Fruit fly (Drosophila melanogaster) whole organism, pupa: ENCODE data around the gene RNF220.
A peak's percentile ranks its signal among the peaks of the same experiment; 100 is the strongest.

Source experiments
- CG10348 ChIP-seq: fragments of 200-800 bp; sonication (Bioruptor generic); IDR thresholded peaks from 2 replicates; pipeline ENCODE4 v1.3.6; 2022; ENCODE audit warnings: missing biosample characterization, missing genetic modification characterization
- CG12605 ChIP-seq: fragments of 200-800 bp; sonication (Bioruptor generic); IDR thresholded peaks from 2 replicates; pipeline ENCODE4 v1.3.6; 2022; ENCODE audit warnings: missing biosample characterization, missing genetic modification characterization
- CG13204 ChIP-seq: fragments of 200-800 bp; sonication (Bioruptor generic); optimal IDR thresholded peaks from 2 replicates; lab custom pipeline; 2018; ENCODE audit warnings: missing biosample characterization, mild to moderate bottlenecking, missing genetic modification characterization, moderate library complexity
- CG14655 ChIP-seq: fragments of 200-800 bp; sonication (Bioruptor generic); optimal IDR thresholded peaks from 3 replicates; lab custom pipeline; 2017; ENCODE audit warnings: mild to moderate bottlenecking, missing biosample characterization, missing genetic modification reagents, missing genetic modification characterization
- CG15710 ChIP-seq: fragments of 200-800 bp; sonication (Bioruptor generic); optimal IDR thresholded peaks from 2 replicates; lab custom pipeline; 2018; ENCODE audit warnings: missing biosample characterization, mild to moderate bottlenecking, missing genetic modification characterization, moderate library complexity
- CG17806 ChIP-seq: fragments of 200-800 bp; sonication (Bioruptor generic); optimal IDR thresholded peaks from 2 replicates; lab custom pipeline; 2018; ENCODE audit warnings: missing biosample characterization, mild to moderate bottlenecking, missing genetic modification characterization, moderate library complexity
- CG32121 ChIP-seq: fragments of 200-800 bp; sonication (Bioruptor generic); IDR thresholded peaks from 2 replicates; pipeline ENCODE4 v1.3.6; 2022; ENCODE audit warnings: missing biosample characterization, missing genetic modification characterization
- CG34367 ChIP-seq: fragments of 200-800 bp; sonication (Bioruptor generic); optimal IDR thresholded peaks from 2 replicates; lab custom pipeline; 2018; ENCODE audit warnings: missing biosample characterization, mild to moderate bottlenecking, missing genetic modification characterization
- CG4496 ChIP-seq: fragments of 200-800 bp; sonication (Bioruptor generic); IDR thresholded peaks from 3 replicates; pipeline ENCODE4 v1.3.6; 2022; ENCODE audit warnings: missing biosample characterization, missing genetic modification characterization
- CG8159 ChIP-seq: fragments of 200-800 bp; sonication (Bioruptor generic); optimal IDR thresholded peaks from 3 replicates; lab custom pipeline; 2018; ENCODE audit warnings: missing biosample characterization, mild to moderate bottlenecking, missing genetic modification characterization, moderate library complexity
- CG8301 ChIP-seq: fragments of 200-800 bp; sonication (Bioruptor generic); optimal IDR thresholded peaks from 2 replicates; lab custom pipeline; 2018; ENCODE audit warnings: missing biosample characterization, mild to moderate bottlenecking, missing genetic modification characterization
- CG9948 ChIP-seq: fragments of 200-800 bp; sonication (Bioruptor generic); optimal IDR thresholded peaks from 2 replicates; lab custom pipeline; 2018; ENCODE audit warnings: missing biosample characterization, mild to moderate bottlenecking, missing genetic modification characterization, moderate library complexity
- D1 ChIP-seq: fragments of 200-800 bp; sonication (Bioruptor generic); optimal IDR thresholded peaks from 2 replicates; lab custom pipeline; 2018; ENCODE audit warnings: missing biosample characterization, mild to moderate bottlenecking, missing genetic modification characterization, moderate library complexity
- EcR ChIP-seq: fragments of 200-800 bp; sonication (Bioruptor generic); optimal IDR thresholded peaks from 3 replicates; lab custom pipeline; 2019; ENCODE audit warnings: missing biosample characterization, missing genetic modification characterization, mild to moderate bottlenecking, moderate library complexity, missing genetic modification reagents
- Ets98B ChIP-seq: fragments of 200-800 bp; sonication (Bioruptor generic); IDR thresholded peaks from 2 replicates; pipeline ENCODE4 v1.3.6; 2022; ENCODE audit warnings: missing biosample characterization, missing genetic modification characterization
- Pif1A ChIP-seq: fragments of 200-800 bp; sonication (Bioruptor generic); optimal IDR thresholded peaks from 3 replicates; lab custom pipeline; 2016; ENCODE audit warnings: missing biosample characterization, missing genetic modification characterization
- Pif1B ChIP-seq: fragments of 200-800 bp; sonication (Bioruptor generic); optimal IDR thresholded peaks from 3 replicates; lab custom pipeline; 2016; ENCODE audit warnings: missing biosample characterization, missing genetic modification characterization
- Snoo ChIP-seq: fragments of 200-800 bp; sonication (Bioruptor generic); optimal IDR thresholded peaks from 3 replicates; lab custom pipeline; 2017; ENCODE audit warnings: missing biosample characterization, mild to moderate bottlenecking, missing genetic modification characterization, inconsistent platforms
- fd96Ca ChIP-seq: fragments of 200-800 bp; sonication (Bioruptor generic); IDR thresholded peaks from 3 replicates; pipeline ENCODE4 v1.3.6; 2022; ENCODE audit warnings: missing biosample characterization, missing genetic modification characterization
- gl ChIP-seq: fragments of 200-800 bp; sonication (Bioruptor generic); optimal IDR thresholded peaks from 2 replicates; lab custom pipeline; 2018; ENCODE audit warnings: missing biosample characterization, mild to moderate bottlenecking, missing genetic modification characterization
- rn ChIP-seq: fragments of 200-800 bp; sonication (Bioruptor generic); IDR thresholded peaks from 2 replicates; pipeline ENCODE4 v1.3.6; 2022; ENCODE audit warnings: missing biosample characterization, missing genetic modification characterization

The RNF220 gene

DNA sequence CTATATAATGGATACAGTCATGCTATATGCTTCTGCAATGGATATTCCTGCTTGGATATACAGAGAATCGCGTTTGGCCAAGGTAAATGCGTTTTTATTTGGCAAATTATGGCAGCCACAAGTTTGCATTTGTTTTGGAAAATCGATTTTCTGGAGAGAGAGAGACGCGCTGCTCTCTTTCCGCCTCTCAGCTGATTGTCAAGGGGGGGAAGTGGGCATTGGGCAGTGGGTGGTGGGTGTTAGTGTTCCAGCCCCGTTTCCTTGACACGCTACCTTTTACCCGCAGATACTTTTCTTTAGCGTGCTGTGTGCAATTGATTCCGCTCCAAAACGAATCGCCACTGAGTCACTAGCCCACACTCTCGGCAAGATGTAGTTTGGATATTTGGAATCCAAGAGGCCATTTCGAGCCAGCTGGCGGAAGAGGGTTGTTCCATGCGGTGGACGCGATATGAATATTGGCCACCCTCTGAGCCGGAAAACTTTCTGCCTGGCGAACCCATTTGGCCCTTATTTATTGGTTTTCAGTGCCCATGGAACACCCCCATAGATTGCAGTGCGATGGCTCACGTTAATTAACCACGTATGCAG, 29.1 kb upstream of the RNF220 start:
- TF ChIP-seq Ets98B (GFP tag; lab: Robert Waterston, UW) (peak; percentile 7; the same call in 1 of the 2 replicates), Pif1A (GFP tag; lab: Kevin White, UChicago) (no peak)

DNA sequence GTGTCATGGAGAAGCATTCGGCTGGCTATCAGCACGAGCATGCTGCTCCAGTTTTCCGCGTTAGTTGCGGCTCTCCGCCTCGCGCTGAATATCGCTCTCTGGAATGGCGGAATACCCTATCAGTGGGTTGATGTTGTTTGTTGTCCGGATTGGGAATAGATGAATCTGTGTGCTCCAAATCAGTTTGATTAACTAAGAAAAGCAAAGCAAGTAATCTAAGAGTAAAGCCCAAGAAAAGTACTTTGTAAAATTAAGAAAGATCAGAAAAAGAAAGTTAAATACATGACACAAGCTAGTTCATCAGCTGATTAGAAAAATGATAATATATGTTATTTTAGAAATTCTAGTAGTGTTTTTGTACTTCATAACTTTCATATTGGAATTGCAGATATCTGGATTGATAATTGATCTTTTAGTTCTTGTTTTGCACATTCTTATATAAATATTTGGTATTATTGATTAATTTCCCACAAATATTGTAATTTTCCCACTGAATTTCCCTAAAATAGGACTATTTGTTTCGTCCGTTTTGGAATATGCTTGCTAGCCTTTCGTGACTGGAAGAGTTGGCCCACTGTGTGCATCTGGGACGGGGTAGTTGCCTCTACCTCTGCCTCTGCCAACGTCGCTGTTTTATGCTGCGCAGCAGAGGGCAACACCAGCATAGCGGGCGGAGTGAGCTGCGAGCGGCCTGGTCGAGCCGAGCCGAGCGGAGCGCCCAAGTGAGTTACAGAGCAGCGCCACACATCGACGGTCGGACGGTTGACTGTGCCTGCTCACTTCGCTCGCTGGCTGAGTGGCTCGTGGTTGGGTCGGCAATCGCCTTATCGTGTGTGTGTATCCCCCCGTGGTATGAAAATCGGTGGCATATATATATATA, 27.9 kb upstream of the RNF220 start:
- TF ChIP-seq CG12605 (GFP tag; lab: Robert Waterston, UW) (peak; percentile 40), Pif1B (GFP tag; lab: Kevin White, UChicago) (no peak), CG4496 (GFP tag; lab: Robert Waterston, UW) (peak; percentile 57), CG8159 (tag; lab: Kevin White, UChicago) (no peak), CG32121 (GFP tag; lab: Robert Waterston, UW) (peak; percentile 57; the same call in 1 of the 2 replicates), gl (tag; lab: Kevin White, UChicago) (no peak), CG15710 (tag; lab: Kevin White, UChicago) (no peak), CG34367 (tag; lab: Kevin White, UChicago) (no peak), Pif1A (GFP tag; lab: Kevin White, UChicago) (no peak), CG8301 (tag; lab: Kevin White, UChicago) (peak; percentile 37), rn (GFP tag; lab: Robert Waterston, UW) (no peak), CG10348 (GFP tag; lab: Robert Waterston, UW) (no peak), Ets98B (GFP tag; lab: Robert Waterston, UW) (peak; percentile 65), CG13204 (GFP tag; lab: Kevin White, UChicago) (peak; percentile 92), D1 (tag; lab: Kevin White, UChicago) (no peak), Snoo (tag; lab: Kevin White, UChicago) (no peak), CG17806 (no peak), fd96Ca (GFP tag; lab: Robert Waterston, UW) (peak; percentile 53; the same call in 1 of the 3 replicates), EcR (GFP tag; lab: Kevin White, UChicago) (no peak), CG14655 (peak; percentile 58), CG9948 (tag; lab: Kevin White, UChicago) (no peak)

DNA sequence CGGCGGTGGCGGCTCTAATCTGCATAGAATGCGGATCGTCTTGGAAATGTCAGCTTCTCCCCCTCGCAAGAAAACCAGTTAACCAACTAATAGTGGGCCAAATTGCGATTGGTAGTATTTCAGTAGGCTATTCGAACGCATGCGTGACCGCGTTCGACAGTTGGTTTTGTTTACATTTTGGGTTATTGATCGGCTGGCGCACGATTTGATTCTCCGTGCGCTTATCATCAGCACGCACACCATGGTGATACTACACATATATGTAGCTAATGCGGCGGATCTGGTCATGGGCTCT, 27.3 kb upstream of the RNF220 start:
- no peak for TF ChIP-seq CG32121 (GFP tag; lab: Robert Waterston, UW)
- TF ChIP-seq CG13204 (GFP tag; lab: Kevin White, UChicago) = no peak
- TF ChIP-seq CG4496 (GFP tag; lab: Robert Waterston, UW) = 0 out of 3 replicates have a peak, but pooled peaks have one; percentile 13
- peak; percentile 8 for TF ChIP-seq EcR (GFP tag; lab: Kevin White, UChicago)

DNA sequence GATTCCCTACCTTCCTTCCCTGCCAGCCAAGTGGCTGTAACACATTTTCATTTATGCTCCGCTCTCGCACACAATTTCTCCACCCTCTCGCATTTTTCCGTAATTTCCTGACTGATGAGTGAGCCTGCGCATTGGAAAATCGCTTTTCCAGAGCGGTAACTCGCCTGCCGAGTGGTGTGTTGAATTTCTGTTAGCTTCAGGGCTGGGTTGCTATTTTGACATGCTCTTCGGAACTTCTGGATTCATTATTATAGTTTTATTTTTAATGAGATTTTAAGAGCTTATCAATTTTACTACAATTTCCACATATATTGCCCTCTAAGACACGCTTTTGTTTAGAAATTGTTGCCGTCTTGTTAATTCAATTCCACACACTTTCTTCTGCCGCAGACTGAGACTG, 26.7 kb upstream of the RNF220 start:
- TF ChIP-seq Ets98B (GFP tag; lab: Robert Waterston, UW) (no peak), CG9948 (tag; lab: Kevin White, UChicago) (no peak), CG10348 (GFP tag; lab: Robert Waterston, UW) (no peak), CG13204 (GFP tag; lab: Kevin White, UChicago) (no peak), CG32121 (GFP tag; lab: Robert Waterston, UW) (no peak), Pif1B (GFP tag; lab: Kevin White, UChicago) (no peak), CG34367 (tag; lab: Kevin White, UChicago) (no peak), CG15710 (tag; lab: Kevin White, UChicago) (no peak), Pif1A (GFP tag; lab: Kevin White, UChicago) (no peak), gl (tag; lab: Kevin White, UChicago) (no peak), CG12605 (GFP tag; lab: Robert Waterston, UW) (no peak), D1 (tag; lab: Kevin White, UChicago) (no peak), CG4496 (GFP tag; lab: Robert Waterston, UW) (no peak), CG8159 (tag; lab: Kevin White, UChicago) (no peak), rn (GFP tag; lab: Robert Waterston, UW) (no peak), EcR (GFP tag; lab: Kevin White, UChicago) (no peak), CG17806 (no peak), Snoo (tag; lab: Kevin White, UChicago) (no peak), CG14655 (no peak)

DNA sequence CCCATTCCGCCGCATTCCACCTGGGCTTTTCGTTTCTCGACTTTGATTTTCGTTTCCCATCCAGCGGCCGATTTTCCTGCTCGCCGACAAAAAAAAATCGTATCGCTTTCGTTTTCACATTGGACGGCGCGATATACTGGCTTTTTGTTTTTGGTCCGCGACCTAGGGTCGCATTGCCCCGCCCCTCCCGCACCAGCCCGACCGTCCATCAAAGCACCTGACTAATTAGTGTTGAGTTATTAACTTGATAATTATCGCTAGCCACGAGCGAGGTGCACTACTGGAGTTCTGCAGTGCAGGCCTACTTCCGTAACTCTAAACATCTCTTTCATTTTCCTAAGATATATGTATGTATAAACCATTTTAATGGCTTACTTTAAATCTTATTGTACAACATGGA, 25.5 kb upstream of the RNF220 start:
- TF ChIP-seq D1 (tag; lab: Kevin White, UChicago) = no peak
- no peak for TF ChIP-seq gl (tag; lab: Kevin White, UChicago)
- TF ChIP-seq Pif1B (GFP tag; lab: Kevin White, UChicago) = no peak
- TF ChIP-seq CG8159 (tag; lab: Kevin White, UChicago) = no peak
- no peak for TF ChIP-seq EcR (GFP tag; lab: Kevin White, UChicago)
- no peak for TF ChIP-seq CG8301 (tag; lab: Kevin White, UChicago)
- TF ChIP-seq CG14655 = no peak
- no peak for TF ChIP-seq CG4496 (GFP tag; lab: Robert Waterston, UW)
- TF ChIP-seq CG10348 (GFP tag; lab: Robert Waterston, UW) = no peak
- no peak for TF ChIP-seq Pif1A (GFP tag; lab: Kevin White, UChicago)
- TF ChIP-seq CG34367 (tag; lab: Kevin White, UChicago) = no peak
- no peak for TF ChIP-seq CG9948 (tag; lab: Kevin White, UChicago)
- TF ChIP-seq rn (GFP tag; lab: Robert Waterston, UW) = no peak
- no peak for TF ChIP-seq Snoo (tag; lab: Kevin White, UChicago)
- no peak for TF ChIP-seq CG15710 (tag; lab: Kevin White, UChicago)
- no peak for TF ChIP-seq CG12605 (GFP tag; lab: Robert Waterston, UW)
- no peak for TF ChIP-seq fd96Ca (GFP tag; lab: Robert Waterston, UW)
- TF ChIP-seq Ets98B (GFP tag; lab: Robert Waterston, UW) = no peak
- no peak for TF ChIP-seq CG32121 (GFP tag; lab: Robert Waterston, UW)
